Worm (Caenorhabditis elegans): ENCODE measurements around the gene C46E10.3.
A peak's percentile ranks its signal among the peaks of the same experiment; 100 is the strongest.
"Not testable (repeated sequence)": the region's sequence is repeated elsewhere in the genome, so short reads cannot be mapped to it uniquely, and the experiment has no call there.

The C46E10.3 gene

DNA sequence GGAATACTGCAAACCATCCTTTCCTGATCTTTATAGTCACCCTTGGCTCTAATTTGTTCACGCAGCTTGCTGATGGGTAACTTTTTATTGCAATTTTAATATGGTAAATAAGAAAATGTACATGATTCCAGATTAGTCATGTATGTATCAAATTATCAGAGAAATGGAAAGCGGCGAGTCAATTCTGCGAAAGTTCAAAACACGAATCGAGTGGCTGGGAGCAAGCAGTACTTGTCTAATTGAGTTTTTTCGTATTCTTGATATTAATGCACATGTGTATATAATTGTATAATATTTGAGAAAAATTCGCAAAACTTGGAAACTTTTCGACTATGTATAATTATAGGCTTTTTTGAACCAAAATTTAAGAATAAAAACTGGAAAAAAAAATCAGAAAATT is 37.9 kb downstream of the C46E10.3 start, which contains the start of gene T24E12.12 (continued):
- no peak for TF ChIP-seq lin-15B (tag; optimal IDR thresholded peaks at IDR 0.05)
- TF ChIP-seq R02D3.7 (tag; optimal IDR thresholded peaks at IDR 0.05): no peak
- no peak for TF ChIP-seq dmd-9 (GFP tag; IDR thresholded peaks at IDR 0.05)

DNA sequence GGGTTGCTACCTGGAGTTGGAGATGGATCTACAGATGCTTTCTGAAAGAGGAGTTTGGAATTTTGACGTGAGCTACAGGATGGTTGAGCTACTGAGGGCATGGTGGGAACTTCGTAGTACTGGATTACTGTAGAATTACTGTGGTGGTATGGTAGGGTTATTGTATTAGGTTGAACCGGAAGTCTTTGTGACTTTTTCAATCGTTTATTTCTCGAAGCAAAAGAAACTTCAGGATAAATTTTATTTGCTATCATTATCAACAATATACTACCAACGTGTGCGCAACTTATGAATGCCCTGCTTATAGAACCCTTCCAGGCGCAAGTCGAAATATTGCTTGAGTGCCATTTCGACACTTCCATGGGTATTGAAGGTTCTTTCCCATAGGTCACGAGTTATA is 40.5 kb downstream of the C46E10.3 start, which contains the start of gene T24E12.6:
TSS of gene T24E12.6 (minus strand) at position 101 of the 400 bp plus-strand sequence.
- peak in 1 of 2 experiments; percentile 3 for TF ChIP-seq unc-62 (GFP tag; optimal IDR thresholded peaks at IDR 0.05 in 1 of 2)
- not testable (repeated sequence) for TF ChIP-seq unc-62 (tag; optimal IDR thresholded peaks at IDR 0.05)

ce11 chrII:3764486-3764885 is 43.4 kb downstream of the C46E10.3 start, which contains the start of gene srx-112:
Gene srx-112, minus strand, starts transcription at chrII:3764586.
- TF ChIP-seq F44E2.7 (GFP tag; IDR thresholded peaks at IDR 0.05): no peak
- TF ChIP-seq ztf-11 (tag; optimal IDR thresholded peaks at IDR 0.05): no peak
- no peak for TF ChIP-seq ceh-44 (GFP tag; IDR thresholded peaks at IDR 0.05)
- TF ChIP-seq egl-43 (GFP tag; IDR thresholded peaks at IDR 0.05): no peak
- no peak for TF ChIP-seq Y5F2A.4 (GFP tag; optimal IDR thresholded peaks at IDR 0.05)
- TF ChIP-seq ceh-28 (tag; optimal IDR thresholded peaks at IDR 0.05): no peak
- no peak for TF ChIP-seq T20F7.1 (GFP tag; optimal IDR thresholded peaks at IDR 0.05)
- no peak for TF ChIP-seq ceh-20 (GFP tag; IDR thresholded peaks at IDR 0.05)
- TF ChIP-seq tra-1 (GFP tag; IDR thresholded peaks at IDR 0.05): no peak
- no peak for TF ChIP-seq unc-39 (tag; optimal IDR thresholded peaks at IDR 0.05)
- TF ChIP-seq zip-2 (tag; optimal IDR thresholded peaks at IDR 0.05): no peak
- TF ChIP-seq daf-16 (GFP tag; optimal IDR thresholded peaks at IDR 0.05): no peak
- no peak for TF ChIP-seq daf-16 (tag; optimal IDR thresholded peaks at IDR 0.05)
- TF ChIP-seq mdt-29 (GFP tag; IDR thresholded peaks at IDR 0.05): no peak
- TF ChIP-seq ZK337.2 (GFP tag; IDR thresholded peaks at IDR 0.05): no peak
- TF ChIP-seq Y48G9A.11 (GFP tag; IDR thresholded peaks at IDR 0.05): no peak
- TF ChIP-seq hif-1 (tag; optimal IDR thresholded peaks at IDR 0.05): no peak
- no peak for TF ChIP-seq ama-1 (optimal IDR thresholded peaks at IDR 0.05)
- no peak for TF ChIP-seq pqm-1 (tag; optimal IDR thresholded peaks at IDR 0.05)
- TF ChIP-seq daf-8 (GFP tag; IDR thresholded peaks at IDR 0.05): no peak
- TF ChIP-seq egl-27 (tag; optimal IDR thresholded peaks at IDR 0.05): no peak

ce11 chrII:3771640-3772039 is 50.5 kb downstream of the C46E10.3 start:
- peak; percentile 32 for TF ChIP-seq aha-1 (tag)
- no peak for TF ChIP-seq dmd-6 (GFP tag; IDR thresholded peaks at IDR 0.05)
- TF ChIP-seq Y75B8A.6 (GFP tag; IDR thresholded peaks at IDR 0.05): no peak
- TF ChIP-seq nhr-111 (GFP tag; optimal IDR thresholded peaks at IDR 0.05): no peak
- TF ChIP-seq lim-7 (GFP tag; IDR thresholded peaks at IDR 0.05): no peak
- TF ChIP-seq F44E2.7 (GFP tag; IDR thresholded peaks at IDR 0.05): no peak
- TF ChIP-seq lir-3 (tag; optimal IDR thresholded peaks at IDR 0.05): no peak
- TF ChIP-seq nhr-102 (tag; optimal IDR thresholded peaks at IDR 0.05): no peak
- peak in 1 of 2 experiments; percentile 94 for TF ChIP-seq unc-62 (GFP tag; optimal IDR thresholded peaks at IDR 0.05 in 1 of 2)
- TF ChIP-seq unc-62 (tag; optimal IDR thresholded peaks at IDR 0.05): no peak
